Fruit fly (Drosophila melanogaster): ENCODE results near the gene CG11722.

Gene CG11722

DNA sequence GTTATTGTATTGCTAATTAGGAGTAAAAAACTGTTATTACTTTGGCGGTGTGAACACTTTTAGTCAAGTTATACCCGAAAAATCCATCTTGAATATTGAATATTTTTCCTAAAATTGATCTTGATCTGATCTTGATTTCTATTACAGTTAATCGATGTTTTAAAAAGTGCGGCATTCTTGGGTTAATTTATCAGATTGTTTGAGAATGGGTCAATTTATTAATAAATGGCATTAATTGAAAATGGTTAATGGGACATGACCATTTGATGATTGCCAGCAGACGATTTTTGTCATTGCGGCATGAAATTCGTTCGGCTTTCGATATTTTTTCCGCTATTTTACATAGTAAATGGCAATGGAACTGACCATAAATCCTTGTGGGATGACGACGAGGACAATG lies 18.4 kb upstream of the CG11722 start, which contains the start of gene CG33631:
Gene CG33631 (plus strand): TSS at position 301 of the 400 bp plus-strand sequence.
- TF ChIP-seq h (optimal IDR thresholded peaks at IDR 0.05) (no peak), insv (optimal IDR thresholded peaks at IDR 0.05) (no peak), psq (optimal IDR thresholded peaks at IDR 0.05) (no peak), ttk (optimal IDR thresholded peaks at IDR 0.05) (no peak), Myc (optimal IDR thresholded peaks at IDR 0.05) (no peak), Sin3A (optimal IDR thresholded peaks at IDR 0.05) (no peak)

DNA sequence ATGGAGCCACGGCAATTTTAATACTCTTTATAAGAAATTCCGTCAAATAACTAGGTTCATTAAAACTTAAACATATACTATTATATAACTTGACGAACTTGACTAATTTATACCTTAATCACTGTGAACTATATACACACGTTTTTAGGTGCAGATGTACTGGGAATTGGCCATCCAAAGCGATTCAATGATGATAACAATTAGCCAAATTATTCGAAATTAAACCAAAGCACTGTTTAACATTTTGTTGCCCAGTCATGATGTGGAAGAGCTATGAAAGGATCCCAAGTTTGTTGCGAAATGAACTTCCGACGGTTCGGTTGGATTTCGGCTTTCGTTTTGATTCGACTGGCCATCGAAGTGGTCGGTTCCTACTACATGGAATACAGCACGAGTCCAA lies 17.0 kb upstream of the CG11722 start, which contains the start of gene CG33630:
Gene CG33630 (plus strand): TSS at position 301 of the 400 bp plus-strand sequence.
- TF ChIP-seq Sin3A (optimal IDR thresholded peaks at IDR 0.05): no peak
- TF ChIP-seq h (optimal IDR thresholded peaks at IDR 0.05): no peak
- TF ChIP-seq ttk (optimal IDR thresholded peaks at IDR 0.05): no peak
- TF ChIP-seq Myc (optimal IDR thresholded peaks at IDR 0.05): no peak
- no peak for TF ChIP-seq psq (optimal IDR thresholded peaks at IDR 0.05)
- no peak for TF ChIP-seq insv (optimal IDR thresholded peaks at IDR 0.05)

DNA sequence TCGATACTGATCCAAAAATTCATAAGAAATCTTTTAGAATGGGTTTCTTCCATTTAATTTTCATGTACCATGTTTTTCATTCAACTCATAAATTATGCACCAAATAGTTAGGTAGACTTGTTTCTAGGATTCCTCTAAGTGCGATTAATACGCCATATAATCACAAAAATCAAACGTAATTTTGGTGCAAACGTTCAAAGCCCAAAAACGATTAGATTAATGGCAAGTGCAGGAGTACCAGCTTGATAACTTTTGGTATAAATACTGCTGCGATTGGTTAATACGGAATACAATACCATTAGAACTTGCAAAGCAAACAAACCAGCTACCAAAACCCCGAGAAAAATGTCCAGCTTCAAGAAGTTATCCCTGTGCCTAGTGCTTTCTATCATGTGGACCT lies 14.6 kb upstream of the CG11722 start, which contains the start of gene Npc2c:
Gene Npc2c (plus strand): TSS at position 301 of the 400 bp plus-strand sequence.
- TF ChIP-seq ttk (optimal IDR thresholded peaks at IDR 0.05) (no peak), h (optimal IDR thresholded peaks at IDR 0.05) (no peak), insv (optimal IDR thresholded peaks at IDR 0.05) (no peak), Sin3A (optimal IDR thresholded peaks at IDR 0.05) (no peak), psq (optimal IDR thresholded peaks at IDR 0.05) (no peak), Myc (optimal IDR thresholded peaks at IDR 0.05) (no peak)

DNA sequence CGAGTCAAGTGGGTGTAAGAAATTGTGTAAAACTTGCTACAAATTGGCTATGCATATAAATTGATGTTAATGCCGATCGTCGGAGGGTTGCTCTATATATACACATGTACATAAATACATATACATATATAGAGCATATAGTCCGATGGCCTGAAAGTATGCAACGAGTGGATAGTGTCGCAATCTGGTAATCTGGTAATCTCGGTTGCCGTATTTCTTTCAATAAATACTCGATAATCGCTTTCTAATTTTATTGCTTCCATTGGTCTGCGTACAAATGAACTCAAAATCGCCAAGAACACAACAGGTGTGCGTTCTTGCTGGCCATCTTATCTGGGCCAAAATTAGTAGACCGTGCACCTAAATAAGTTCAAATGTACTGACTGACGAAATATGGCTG lies 14.0 kb upstream of the CG11722 start:
- TF ChIP-seq h (optimal IDR thresholded peaks at IDR 0.05): no peak
- no peak for TF ChIP-seq ttk (optimal IDR thresholded peaks at IDR 0.05)
- no peak for TF ChIP-seq psq (optimal IDR thresholded peaks at IDR 0.05)
- TF ChIP-seq Sin3A (optimal IDR thresholded peaks at IDR 0.05): no peak
- no peak for TF ChIP-seq insv (optimal IDR thresholded peaks at IDR 0.05)
- no peak for TF ChIP-seq Myc (optimal IDR thresholded peaks at IDR 0.05)

DNA sequence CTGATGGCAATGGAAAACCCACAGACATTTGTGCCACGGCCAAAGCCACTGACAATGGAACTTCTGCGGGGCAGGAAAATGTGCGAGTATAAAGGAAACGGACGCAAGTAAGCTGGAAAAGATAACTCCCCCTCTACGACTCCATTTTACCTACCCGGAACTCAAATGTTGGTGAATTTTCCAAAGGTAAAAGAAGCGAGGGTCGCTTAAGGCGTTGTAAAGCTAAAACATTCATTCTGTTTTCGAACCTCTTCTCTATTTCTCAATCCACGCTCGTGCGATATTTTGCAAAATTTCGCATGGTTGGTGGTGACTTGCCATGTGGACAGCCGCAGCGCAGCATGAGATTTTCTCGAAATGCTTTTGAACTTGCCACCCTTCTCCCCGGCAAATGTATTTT lies 11.3 kb upstream of the CG11722 start:
- TF ChIP-seq psq (optimal IDR thresholded peaks at IDR 0.05) (no peak), ttk (optimal IDR thresholded peaks at IDR 0.05) (no peak), h (optimal IDR thresholded peaks at IDR 0.05) (no peak)

DNA sequence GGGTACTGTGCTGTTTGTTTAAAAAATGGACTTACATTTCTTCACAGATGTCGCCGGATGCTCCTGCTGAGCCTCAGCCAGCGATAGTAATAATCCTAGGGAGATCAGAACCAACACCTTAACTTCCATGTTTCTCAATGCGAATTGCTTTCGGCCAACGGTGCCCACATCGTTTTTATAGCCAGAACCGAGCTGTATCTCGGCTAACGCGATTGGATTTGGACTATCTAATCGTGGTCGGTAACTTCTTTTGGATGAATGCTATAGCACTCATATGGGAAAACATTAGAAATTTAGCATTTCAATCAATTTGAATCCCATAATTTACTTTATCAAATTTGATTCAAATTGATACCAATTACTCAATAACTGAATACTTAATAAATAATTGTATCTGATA lies 10.6 kb upstream of the CG11722 start, which contains the start of gene Npc2d:
Gene Npc2d (minus strand): TSS at position 133 of the 400 bp plus-strand sequence.
- no peak for TF ChIP-seq ttk (optimal IDR thresholded peaks at IDR 0.05)
- TF ChIP-seq Myc (optimal IDR thresholded peaks at IDR 0.05): no peak
- no peak for TF ChIP-seq insv (optimal IDR thresholded peaks at IDR 0.05)
- no peak for TF ChIP-seq psq (optimal IDR thresholded peaks at IDR 0.05)
- no peak for TF ChIP-seq Sin3A (optimal IDR thresholded peaks at IDR 0.05)
- TF ChIP-seq h (optimal IDR thresholded peaks at IDR 0.05): no peak

DNA sequence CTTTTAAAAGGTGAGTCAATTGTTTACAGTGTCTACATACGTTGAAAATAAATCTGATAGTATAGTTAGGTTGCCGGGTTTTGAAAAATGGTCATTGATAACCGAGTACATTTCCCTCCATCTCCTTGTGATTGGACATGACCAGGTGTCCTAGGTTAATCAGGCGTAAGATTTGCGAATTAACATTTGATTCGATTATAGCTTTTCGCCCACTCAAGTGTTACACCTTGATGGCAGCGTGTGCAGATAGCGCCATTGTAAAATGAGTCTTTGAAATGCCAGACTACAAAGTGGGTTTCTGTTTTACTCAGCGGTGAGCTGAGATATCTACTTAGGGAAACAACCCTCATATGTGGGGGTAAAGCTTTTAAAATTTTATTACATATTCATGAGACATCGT lies 9.7 kb upstream of the CG11722 start:
- TF ChIP-seq Myc (optimal IDR thresholded peaks at IDR 0.05): no peak
- TF ChIP-seq ttk (optimal IDR thresholded peaks at IDR 0.05): no peak
- no peak for TF ChIP-seq psq (optimal IDR thresholded peaks at IDR 0.05)
- TF ChIP-seq insv (optimal IDR thresholded peaks at IDR 0.05): no peak
- TF ChIP-seq Sin3A (optimal IDR thresholded peaks at IDR 0.05): no peak
- TF ChIP-seq h (optimal IDR thresholded peaks at IDR 0.05): no peak

DNA sequence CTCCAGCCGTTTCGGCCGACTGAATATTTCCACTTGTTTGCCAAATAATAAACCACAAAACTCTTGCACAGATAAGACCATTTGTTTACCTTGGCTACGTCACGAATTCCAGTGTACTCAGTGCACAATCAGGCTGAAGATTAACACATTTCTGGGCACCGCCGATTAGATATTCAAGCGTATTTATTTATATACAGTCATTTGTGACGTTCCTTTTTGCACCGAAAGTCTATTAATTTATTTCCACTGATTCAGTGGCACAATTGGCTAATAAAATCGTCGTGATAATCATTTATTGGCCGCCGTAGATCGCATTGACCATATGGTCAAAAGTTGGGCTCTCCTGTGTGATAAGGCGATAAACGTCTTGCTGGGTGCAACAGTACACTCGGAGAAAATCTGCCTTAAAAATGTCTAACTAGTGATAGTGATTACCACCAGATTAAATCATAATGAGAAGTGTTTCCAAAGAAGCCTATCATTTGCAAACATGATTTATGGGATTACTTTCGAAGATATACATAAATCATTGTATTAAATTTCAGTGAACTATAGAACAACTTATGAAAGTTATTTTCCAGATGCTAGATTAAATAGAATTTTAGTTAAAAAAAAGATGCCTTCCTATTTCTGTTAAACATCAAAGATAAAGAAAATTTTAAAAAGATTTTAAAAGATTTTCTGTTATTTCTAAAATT lies 9.1 kb upstream of the CG11722 start:
- TF ChIP-seq psq (optimal IDR thresholded peaks at IDR 0.05) (no peak), insv (optimal IDR thresholded peaks at IDR 0.05) (no peak), Myc (optimal IDR thresholded peaks at IDR 0.05) (no peak), h (optimal IDR thresholded peaks at IDR 0.05) (no peak), Sin3A (optimal IDR thresholded peaks at IDR 0.05) (no peak), ttk (optimal IDR thresholded peaks at IDR 0.05) (no peak)

DNA sequence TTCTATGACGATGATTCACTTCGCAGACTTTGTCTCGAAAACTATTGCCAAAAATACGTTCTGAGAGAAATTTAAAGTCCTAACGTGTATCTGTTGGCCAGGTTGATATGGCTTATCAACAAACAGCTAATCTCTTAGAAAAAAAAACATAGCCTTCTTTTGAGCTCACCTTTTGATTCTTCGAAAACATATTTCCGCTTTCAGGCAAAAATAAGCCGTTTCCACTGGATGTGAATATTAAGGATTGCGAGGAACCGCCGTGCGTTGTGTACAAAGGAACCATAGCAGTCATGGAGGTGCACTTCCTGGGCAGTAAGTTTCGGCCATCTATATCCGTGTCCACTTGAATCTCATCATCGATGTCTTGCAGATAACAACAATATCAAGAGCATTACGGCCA lies 8.2 kb upstream of the CG11722 start:
- no peak for TF ChIP-seq insv (optimal IDR thresholded peaks at IDR 0.05)
- no peak for TF ChIP-seq h (optimal IDR thresholded peaks at IDR 0.05)
- TF ChIP-seq ttk (optimal IDR thresholded peaks at IDR 0.05): no peak
- TF ChIP-seq Myc (optimal IDR thresholded peaks at IDR 0.05): no peak
- no peak for TF ChIP-seq Sin3A (optimal IDR thresholded peaks at IDR 0.05)
- TF ChIP-seq psq (optimal IDR thresholded peaks at IDR 0.05): no peak

DNA sequence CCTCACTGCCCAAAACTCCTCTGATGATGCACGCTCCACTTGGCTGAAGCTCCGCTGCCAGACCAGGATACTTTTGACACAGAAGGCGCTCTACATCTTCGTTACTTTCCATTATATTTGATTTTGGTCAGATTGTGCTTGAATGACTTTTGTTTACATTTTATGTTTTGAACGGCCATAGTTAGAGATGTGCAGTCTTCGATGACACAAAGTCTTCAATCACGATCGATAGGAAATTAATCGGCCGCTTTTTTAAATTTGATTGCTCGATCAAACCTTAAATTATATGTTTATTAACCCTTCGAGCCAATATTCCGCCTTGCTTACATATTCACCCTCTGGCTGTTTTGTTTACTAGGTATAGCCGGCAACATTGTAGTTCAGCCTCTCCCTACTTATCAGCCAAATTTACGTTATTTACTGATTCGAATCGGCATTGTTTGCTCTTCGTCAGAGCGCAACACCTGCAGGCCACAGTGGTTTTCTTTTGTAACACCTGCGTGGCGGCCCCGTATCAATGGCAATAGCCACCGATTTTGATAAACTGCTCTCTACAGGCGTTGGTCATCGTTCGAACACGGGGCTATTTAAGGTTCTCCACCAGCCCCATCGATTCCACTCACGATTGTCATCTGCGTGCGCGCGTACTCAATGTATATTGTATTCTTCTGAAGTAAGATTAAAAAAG lies 7.5 kb upstream of the CG11722 start, which contains the start of the genes Fancl and Npc2e:
Gene Fancl (minus strand): TSS at position 175 of the 688 bp plus-strand sequence.
Gene Npc2e (plus strand): TSS at position 638 of the 688 bp plus-strand sequence.
- TF ChIP-seq Sin3A (optimal IDR thresholded peaks at IDR 0.05): no peak

DNA sequence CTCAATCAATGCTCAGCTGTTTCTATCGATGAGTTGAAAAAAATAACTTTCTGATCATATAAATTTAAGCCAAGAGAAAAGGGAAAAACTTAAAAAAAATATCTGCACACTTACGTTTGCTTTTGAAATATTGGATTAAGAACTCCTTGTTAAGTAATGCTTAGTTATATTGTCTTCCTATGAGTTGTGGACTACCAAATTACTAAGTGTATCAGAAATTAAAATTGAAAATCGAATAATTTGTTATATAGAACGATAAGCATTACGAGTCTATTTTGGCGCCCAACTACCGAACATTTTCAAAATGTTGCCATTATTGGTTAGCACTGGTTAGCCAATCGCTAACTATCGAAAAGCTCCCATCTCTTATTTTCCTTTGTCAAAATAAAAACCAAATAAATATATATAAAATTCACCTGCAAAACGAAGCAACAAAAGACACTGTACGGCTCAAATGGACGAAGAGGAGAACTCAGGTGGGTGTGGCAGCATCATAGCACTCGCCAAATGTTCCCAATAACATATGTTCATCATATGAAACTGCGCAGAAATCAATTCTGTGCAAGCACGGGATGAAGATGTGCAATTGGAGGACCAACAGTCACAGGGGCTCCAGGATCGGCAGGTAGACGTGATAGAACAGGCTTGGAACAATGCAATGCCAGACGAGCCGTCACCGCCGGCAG lies 3.6 kb upstream of the CG11722 start, which contains the start of gene ohgt:
Gene ohgt (plus strand): TSS at position 358 of the 686 bp plus-strand sequence.
- TF ChIP-seq ttk (optimal IDR thresholded peaks at IDR 0.05): no peak
- TF ChIP-seq Sin3A (optimal IDR thresholded peaks at IDR 0.05): no peak
- TF ChIP-seq Myc (optimal IDR thresholded peaks at IDR 0.05): no peak
- TF ChIP-seq insv (optimal IDR thresholded peaks at IDR 0.05): no peak
- TF ChIP-seq psq (optimal IDR thresholded peaks at IDR 0.05): no peak
- no peak for TF ChIP-seq h (optimal IDR thresholded peaks at IDR 0.05)

DNA sequence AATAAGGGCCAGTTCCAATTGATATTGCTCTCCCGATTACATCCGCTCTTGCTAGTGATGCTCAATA lies 3.3 kb upstream of the CG11722 start, which contains the start of gene CG12811:
Gene CG12811 (minus strand): TSS at position 23 of the 67 bp plus-strand sequence.
- TF ChIP-seq Myc (optimal IDR thresholded peaks at IDR 0.05) (no peak), Sin3A (optimal IDR thresholded peaks at IDR 0.05) (no peak), psq (optimal IDR thresholded peaks at IDR 0.05) (no peak)

Data from Kc167 (cell line).